Worm (Caenorhabditis elegans) whole organism, early embryonic: ENCODE measurements around the gene clc-7.

ENCODE experiments used
- B0310.2 ChIP-seq: sonication (generic microtip); optimal IDR thresholded peaks from 2 replicates; lab custom pipeline; 2016; ENCODE audit warnings: mild to moderate bottlenecking, missing genetic modification characterization, missing compliant biosample characterization
- F13C5.2 ChIP-seq: sonication (generic microtip); optimal IDR thresholded peaks from 2 replicates; lab custom pipeline; 2017; ENCODE audit warnings: mild to moderate bottlenecking, missing genetic modification characterization, inconsistent platforms, missing compliant biosample characterization
- aly-1 ChIP-seq: sonication (generic microtip); optimal IDR thresholded peaks from 2 replicates; lab custom pipeline; 2016; ENCODE audit warnings: missing genetic modification characterization, missing compliant biosample characterization
- ama-1 ChIP-seq: fragments of 150-350 bp; optimal IDR thresholded peaks from 2 replicates; lab custom pipeline; 2014
- ceh-13 ChIP-seq: fragments of 200-800 bp; sonication (Bioruptor generic); optimal IDR thresholded peaks from 2 replicates; lab custom pipeline; 2018; ENCODE audit warnings: mild to moderate bottlenecking, missing genetic modification characterization, missing compliant biosample characterization
- ets-7 ChIP-seq: sonication (generic microtip); optimal IDR thresholded peaks from 2 replicates; lab custom pipeline; 2016; ENCODE audit warnings: missing genotype, missing genetic modification characterization, missing compliant biosample characterization
- flt-1 ChIP-seq: fragments of 200-800 bp; sonication (Bioruptor generic); IDR thresholded peaks from 2 replicates; pipeline ENCODE4 v1.3.6; 2022; ENCODE audit warnings: missing genetic modification characterization, missing compliant biosample characterization
- hmbx-1 ChIP-seq: sonication (generic microtip); optimal IDR thresholded peaks from 2 replicates; lab custom pipeline; 2016; ENCODE audit warnings: mild to moderate bottlenecking, missing genetic modification characterization, missing compliant biosample characterization
- pes-1 ChIP-seq: fragments of 200-800 bp; sonication (Bioruptor generic); IDR thresholded peaks from 2 replicates; pipeline ENCODE4 v1.3.6; 2022; ENCODE audit warnings: missing genetic modification reagents, missing genetic modification characterization, missing compliant biosample characterization
- tbx-37 ChIP-seq: fragments of 200-800 bp; sonication (Bioruptor generic); conservative IDR thresholded peaks from 2 replicates; pipeline ENCODE4 v1.3.6; 2022; ENCODE audit warnings: missing genetic modification reagents, missing genetic modification characterization, missing compliant biosample characterization
- tra-4 ChIP-seq: sonication (generic microtip); optimal IDR thresholded peaks from 2 replicates; lab custom pipeline; 2017; ENCODE audit warnings: missing genetic modification characterization, missing compliant biosample characterization

- TF ChIP-seq tbx-37 (GFP tag; lab: Robert Waterston, UW): no peak
- no peak for TF ChIP-seq flt-1 (GFP tag; lab: Robert Waterston, UW)
- no peak for TF ChIP-seq pes-1 (GFP tag; lab: Robert Waterston, UW)
- no peak for TF ChIP-seq ets-7 (tag; lab: Kevin White, UChicago)
- TF ChIP-seq ceh-13 (GFP tag; lab: Kevin White, UChicago): no peak
- TF ChIP-seq tra-4 (tag; lab: Kevin White, UChicago): no peak
- TF ChIP-seq ama-1: no peak
- TF ChIP-seq hmbx-1: no peak
- no peak for TF ChIP-seq B0310.2 (tag; lab: Kevin White, UChicago)
- TF ChIP-seq aly-1 (tag; lab: Kevin White, UChicago): no peak
- TF ChIP-seq F13C5.2 (tag; lab: Kevin White, UChicago): no peak
These were observed 39.3 kb upstream of the clc-7 start for ce11 chrX:5028593-5028955.
